Worm (Caenorhabditis elegans) whole organism, late embryonic: Measurements from ENCODE around the gene clec-176.

ENCODE experiments used
- fkh-10 ChIP-seq: fragments of 150-350 bp; optimal IDR thresholded peaks from 2 replicates; lab custom pipeline; 2014; ENCODE audit warnings: missing biosample characterization, missing genetic modification reagents, missing genetic modification characterization
- nfya-1 ChIP-seq: sonication (generic microtip); optimal IDR thresholded peaks from 2 replicates; lab custom pipeline; 2017; ENCODE audit warnings: missing genetic modification characterization, mild to moderate bottlenecking, missing compliant biosample characterization, antibody characterized with exemption, moderate library complexity
- pha-4 ChIP-seq: fragments of 150-350 bp; optimal IDR thresholded peaks from 2 replicates; lab custom pipeline; 2018; ENCODE audit warnings: missing biosample characterization, missing genetic modification reagents, missing genetic modification characterization

DNA sequence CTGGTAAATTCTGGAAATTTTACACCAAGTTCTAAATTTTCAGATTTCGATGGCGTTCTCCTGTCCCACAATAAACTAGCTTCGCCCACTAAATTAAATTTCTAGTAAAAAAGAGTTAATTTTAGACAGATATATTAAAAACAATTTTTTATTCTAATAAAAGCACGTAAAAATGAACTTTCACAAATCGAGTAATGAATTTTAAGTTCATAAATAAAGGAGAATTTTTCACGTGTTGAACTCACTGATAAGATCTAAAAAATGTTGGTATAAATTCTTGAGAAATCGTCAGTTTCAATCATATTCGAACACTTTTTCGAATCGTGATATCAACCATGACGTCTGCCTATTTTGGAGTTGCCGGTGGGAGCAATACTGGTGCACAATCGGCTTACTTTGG is 12.0 kb downstream of the clec-176 start, which contains the start of gene ssq-2:
- TF ChIP-seq nfya-1 (tag; lab: Kevin White, UChicago), result no peak
- no peak for TF ChIP-seq pha-4 (tag; lab: Kevin White, UChicago)
- TF ChIP-seq fkh-10 (GFP tag; lab: Kevin White, UChicago), result no peak
